Worm (Caenorhabditis elegans): ENCODE results near the gene twk-6.
"Not testable (repeated sequence)": the region's sequence is repeated elsewhere in the genome, so short reads cannot be mapped to it uniquely, and the experiment has no call there.

Gene twk-6

DNA sequence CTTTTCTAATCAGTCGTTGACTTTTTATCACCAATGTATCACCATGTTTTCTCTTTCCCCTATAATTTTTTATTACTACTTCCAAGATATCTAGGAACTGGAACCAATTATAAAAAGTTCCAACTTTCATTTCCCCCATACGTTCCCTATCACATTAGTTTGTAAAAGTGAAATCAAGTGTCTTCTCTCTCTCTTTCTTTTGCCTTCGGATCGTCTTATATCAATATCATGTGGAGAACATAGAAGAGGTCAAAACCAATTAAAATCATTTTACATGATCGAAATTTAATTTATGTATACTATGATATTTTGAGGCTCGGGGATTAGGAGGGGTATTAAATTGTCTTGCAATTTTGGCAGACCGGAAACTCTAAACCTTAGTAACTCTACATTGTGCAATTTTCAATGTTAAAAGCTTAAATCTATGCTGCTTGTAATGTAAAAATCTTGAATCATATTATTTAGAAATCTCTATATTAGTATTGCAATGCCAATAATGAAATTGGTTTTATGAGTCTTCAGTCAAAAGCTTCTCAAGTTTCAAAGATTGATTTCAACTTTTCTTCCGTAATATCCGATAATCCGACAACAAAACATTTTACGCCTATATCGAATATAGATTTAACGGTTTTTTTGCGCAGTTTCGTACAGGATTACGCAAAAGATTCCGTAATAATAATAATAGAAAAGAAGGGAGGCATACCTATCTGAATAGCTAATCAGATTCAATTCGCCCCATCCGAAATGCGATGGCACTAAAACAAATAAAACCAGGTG lies 25.3 kb downstream of the twk-6 start:
- TF ChIP-seq ref-1 (GFP tag; conservative IDR thresholded peaks at IDR 0.05) (no peak), klf-2 (GFP tag; conservative IDR thresholded peaks at IDR 0.05) (no peak)

DNA sequence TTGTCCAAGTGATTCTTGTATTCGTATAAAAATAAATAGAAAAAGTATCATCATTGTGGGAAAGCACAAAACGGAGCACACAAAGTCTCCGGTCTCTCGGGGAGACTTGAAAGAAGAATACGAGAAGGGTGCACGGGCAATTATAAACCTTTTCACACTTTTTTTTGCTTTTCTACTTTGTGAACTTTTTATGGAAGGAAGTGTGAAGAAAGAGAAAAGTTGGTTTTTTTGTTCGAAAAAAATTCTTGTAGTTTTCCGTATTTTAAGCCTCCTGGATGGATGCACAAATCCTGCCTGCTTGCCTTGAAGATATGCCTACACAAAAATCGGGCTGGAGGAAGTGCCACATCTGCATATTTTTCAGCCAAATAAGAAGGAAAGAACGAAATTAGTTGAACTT lies 35.3 kb downstream of the twk-6 start, which contains the start of gene B0393.7:
B0393.7 (minus strand) TSS at position 101 of the 400 bp plus-strand sequence.
- no peak for TF ChIP-seq klf-2 (GFP tag; conservative IDR thresholded peaks at IDR 0.05)
- TF ChIP-seq ztf-23 (GFP tag; IDR thresholded peaks at IDR 0.05) = no peak
- no peak for TF ChIP-seq ref-1 (GFP tag; conservative IDR thresholded peaks at IDR 0.05)
- TF ChIP-seq ztf-29 (GFP tag; IDR thresholded peaks at IDR 0.05) = no peak
- TF ChIP-seq T22C8.4 (GFP tag; IDR thresholded peaks at IDR 0.05) = no peak
- no peak for TF ChIP-seq cog-1 (tag; optimal IDR thresholded peaks at IDR 0.05)
- TF ChIP-seq tab-1 (GFP tag; IDR thresholded peaks at IDR 0.05) = no peak
- no peak for TF ChIP-seq med-1 (GFP tag; optimal IDR thresholded peaks at IDR 0.05; ENCODE audit: insufficient read depth)
- no peak for TF ChIP-seq flt-1 (GFP tag; IDR thresholded peaks at IDR 0.05)

DNA sequence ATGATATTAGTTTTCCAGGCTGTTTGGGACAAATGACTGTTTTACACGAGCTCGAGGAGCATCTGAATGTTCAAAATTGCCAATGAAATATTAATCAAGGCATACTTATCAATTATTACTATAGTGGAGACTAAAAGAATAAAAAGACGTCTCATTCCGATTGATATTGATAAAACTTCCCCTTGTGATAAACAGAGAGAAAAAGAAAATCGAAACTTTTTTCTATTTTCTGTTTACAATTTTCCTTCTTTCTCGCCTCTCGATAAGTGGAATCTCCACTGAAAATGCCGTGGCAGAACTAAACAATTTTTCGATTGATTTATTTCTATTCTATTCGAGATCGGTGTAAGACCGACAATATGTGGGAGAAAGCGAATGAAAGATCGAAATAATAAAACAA lies 37.1 kb downstream of the twk-6 start, which contains the start of gene B0393.9:
B0393.9 (minus strand) TSS at position 303 of the 400 bp plus-strand sequence.
- TF ChIP-seq flt-1 (GFP tag; IDR thresholded peaks at IDR 0.05) (no peak), ref-1 (GFP tag; conservative IDR thresholded peaks at IDR 0.05) (no peak), klf-2 (GFP tag; conservative IDR thresholded peaks at IDR 0.05) (no peak), med-1 (GFP tag; optimal IDR thresholded peaks at IDR 0.05; ENCODE audit: insufficient read depth) (no peak), T22C8.4 (GFP tag; IDR thresholded peaks at IDR 0.05) (no peak), ztf-23 (GFP tag; IDR thresholded peaks at IDR 0.05) (no peak), cog-1 (tag; optimal IDR thresholded peaks at IDR 0.05) (no peak), tab-1 (GFP tag; IDR thresholded peaks at IDR 0.05) (no peak), ztf-29 (GFP tag; IDR thresholded peaks at IDR 0.05) (no peak)

DNA sequence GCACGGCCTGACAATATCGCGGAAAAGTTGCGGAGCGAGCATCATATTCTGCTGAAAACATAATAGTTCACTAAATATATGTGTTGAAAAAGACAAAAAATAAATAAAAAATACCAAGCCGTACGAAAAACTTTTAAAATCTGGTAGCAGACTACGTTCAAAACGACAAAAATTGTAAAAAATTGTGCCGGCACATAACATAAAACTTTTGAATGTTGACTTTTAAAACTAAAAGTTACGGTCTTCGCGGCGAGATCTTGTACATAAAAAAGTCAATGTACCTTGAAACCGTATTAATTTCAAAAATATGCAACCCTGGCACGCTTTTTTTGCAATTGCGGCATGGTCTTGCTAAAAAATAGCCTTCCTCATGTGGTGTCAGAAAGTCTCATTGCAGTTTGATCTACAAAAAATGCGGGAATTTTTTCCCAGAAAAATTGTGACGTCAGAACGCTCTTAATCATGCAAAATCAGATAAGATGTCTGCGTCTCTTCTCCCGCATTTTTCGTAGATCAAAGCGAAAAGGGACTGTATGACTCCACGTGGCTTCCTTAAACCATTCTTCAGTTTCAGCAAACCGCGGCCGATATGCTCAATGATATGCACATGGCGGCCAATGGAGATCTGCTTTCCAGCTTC lies 39.3 kb downstream of the twk-6 start, which contains the start of the genes gex-5 and C38D4.10:
gex-5 (minus strand) TSS at position 51 of the 640 bp plus-strand sequence.
C38D4.10 (plus strand) TSS at position 590 of the 640 bp plus-strand sequence.
- not testable (repeated sequence) for TF ChIP-seq tab-1, T22C8.4, ztf-29 (GFP tag; IDR thresholded peaks at IDR 0.05)

DNA sequence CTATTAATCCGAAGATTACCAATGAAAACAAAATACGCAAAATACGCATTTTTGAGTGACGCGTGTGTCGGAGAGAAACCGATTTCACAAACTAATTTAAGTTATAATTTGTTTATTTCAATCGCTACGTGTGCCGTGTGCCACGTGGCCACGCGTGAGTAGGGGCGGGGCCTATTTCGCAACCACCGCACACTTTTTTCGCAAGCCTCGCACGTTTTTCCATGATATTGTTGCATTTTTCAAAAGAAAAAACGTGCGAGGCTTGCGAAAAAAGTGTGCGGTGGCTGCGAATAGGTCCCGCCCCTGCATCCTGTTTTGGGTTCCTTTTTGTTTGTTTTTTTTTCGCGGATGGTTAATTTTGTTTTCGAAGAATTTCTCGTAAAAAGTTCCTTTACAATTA lies 42.4 kb downstream of the twk-6 start, which contains the start of gene enu-3.2:
enu-3.2 (minus strand) TSS at position 105 of the 400 bp plus-strand sequence.
- not testable (repeated sequence) for TF ChIP-seq klf-2 (GFP tag; conservative IDR thresholded peaks at IDR 0.05); tab-1 (GFP tag; IDR thresholded peaks at IDR 0.05); med-1 (GFP tag; optimal IDR thresholded peaks at IDR 0.05; ENCODE audit: insufficient read depth)

DNA sequence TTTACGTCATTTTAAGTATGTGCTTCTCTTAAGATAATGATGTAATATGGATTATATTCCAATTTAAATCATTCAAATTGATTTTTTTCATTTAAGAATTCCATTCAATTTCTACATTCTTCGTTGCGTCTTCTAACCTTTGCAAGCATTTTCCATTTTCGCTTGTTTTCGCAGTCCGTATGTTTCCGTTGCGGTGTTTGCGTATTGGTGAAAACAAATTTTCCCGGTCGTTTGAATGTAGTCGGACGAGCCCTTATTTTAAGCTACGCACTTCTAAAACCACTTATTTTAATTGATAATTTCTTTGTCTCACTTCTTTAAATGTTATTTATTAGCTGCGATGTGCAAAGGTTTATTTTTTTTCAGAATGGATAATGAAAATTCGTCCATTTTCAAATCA lies 43.0 kb downstream of the twk-6 start, which contains the start of gene mel-28:
mel-28 (plus strand) TSS at position 367 of the 400 bp plus-strand sequence.
- TF ChIP-seq ztf-23 (GFP tag; IDR thresholded peaks at IDR 0.05) = no peak
- no peak for TF ChIP-seq ztf-29 (GFP tag; IDR thresholded peaks at IDR 0.05)
- TF ChIP-seq flt-1 (GFP tag; IDR thresholded peaks at IDR 0.05) = no peak
- no peak for TF ChIP-seq cog-1 (tag; optimal IDR thresholded peaks at IDR 0.05)
- TF ChIP-seq tab-1 (GFP tag; IDR thresholded peaks at IDR 0.05) = no peak
- no peak for TF ChIP-seq T22C8.4 (GFP tag; IDR thresholded peaks at IDR 0.05)
- no peak for TF ChIP-seq klf-2 (GFP tag; conservative IDR thresholded peaks at IDR 0.05)
- no peak for TF ChIP-seq med-1 (GFP tag; optimal IDR thresholded peaks at IDR 0.05; ENCODE audit: insufficient read depth)
- no peak for TF ChIP-seq ref-1 (GFP tag; conservative IDR thresholded peaks at IDR 0.05)

DNA sequence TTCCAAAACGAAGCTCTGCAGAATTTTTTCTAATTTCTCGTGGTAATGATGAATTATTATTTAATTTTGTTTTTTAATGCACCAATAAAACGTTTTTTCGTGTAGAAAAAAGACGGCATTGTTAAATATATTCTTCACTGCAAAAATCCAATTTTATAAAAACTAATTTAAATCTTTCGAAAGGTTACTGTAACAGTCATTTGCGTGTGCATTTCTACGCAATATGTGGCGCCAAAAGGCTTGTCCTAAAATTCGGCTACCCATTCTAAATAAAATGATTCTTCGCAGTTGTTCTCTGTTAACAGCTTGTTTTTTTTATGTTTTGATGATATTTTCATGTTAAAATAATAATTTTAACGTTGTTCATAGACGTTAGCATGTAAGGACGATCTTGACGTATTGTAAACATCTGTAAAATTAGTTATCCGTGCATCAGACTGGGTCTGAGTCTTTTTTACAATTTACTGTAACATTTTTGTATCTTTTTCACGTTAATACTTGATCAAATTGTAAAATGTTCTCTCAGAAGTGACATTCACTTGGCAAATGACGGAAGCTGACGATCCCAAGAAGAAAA lies 49.9 kb downstream of the twk-6 start, which contains the start of gene mip-1:
mip-1 (plus strand) TSS at position 527 of the 577 bp plus-strand sequence.
- TF ChIP-seq T22C8.4 (GFP tag; IDR thresholded peaks at IDR 0.05) = no peak
- TF ChIP-seq med-1 (GFP tag; optimal IDR thresholded peaks at IDR 0.05; ENCODE audit: insufficient read depth) = no peak
- no peak for TF ChIP-seq klf-2 (GFP tag; conservative IDR thresholded peaks at IDR 0.05)
- TF ChIP-seq ztf-23 (GFP tag; IDR thresholded peaks at IDR 0.05) = no peak
- TF ChIP-seq ztf-29 (GFP tag; IDR thresholded peaks at IDR 0.05) = no peak
- no peak for TF ChIP-seq ref-1 (GFP tag; conservative IDR thresholded peaks at IDR 0.05)
- TF ChIP-seq tab-1 (GFP tag; IDR thresholded peaks at IDR 0.05) = no peak
- no peak for TF ChIP-seq flt-1 (GFP tag; IDR thresholded peaks at IDR 0.05)
